Fruit fly (Drosophila melanogaster) whole organism, embryonic: Measurements from ENCODE around the gene Smvt.
A peak's percentile ranks its signal among the peaks of the same experiment; 100 is the strongest.

Experiments
- Antp ChIP-seq: fragments of 200-800 bp; sonication (Bioruptor generic); optimal IDR thresholded peaks from 3 replicates; lab custom pipeline; 2016; ENCODE audit warnings: missing biosample characterization, missing genetic modification characterization
- Bdp1 ChIP-seq: fragments of 200-800 bp; sonication (Bioruptor generic); optimal IDR thresholded peaks from 3 replicates; lab custom pipeline; 2016; ENCODE audit warnings: missing biosample characterization, missing genetic modification characterization
- CG10654 ChIP-seq: fragments of 200-800 bp; sonication (Bioruptor generic); optimal IDR thresholded peaks from 2 replicates; lab custom pipeline; 2016; ENCODE audit warnings: missing biosample characterization, missing genetic modification characterization
- CG11456 ChIP-seq: fragments of 200-800 bp; sonication (Bioruptor generic); IDR thresholded peaks from 3 replicates; pipeline ENCODE4 v1.3.6; 2022; ENCODE audit warnings: missing biosample characterization, missing genetic modification characterization
- CG11695 ChIP-seq: fragments of 200-800 bp; sonication (Bioruptor generic); IDR thresholded peaks from 3 replicates; pipeline ENCODE4 v1.3.6; 2022; ENCODE audit warnings: missing biosample characterization, missing genetic modification characterization
- CG11696 ChIP-seq: fragments of 200-800 bp; sonication (Bioruptor generic); IDR thresholded peaks from 2 replicates; pipeline ENCODE4 v1.3.6; 2022; ENCODE audit warnings: missing biosample characterization, missing genetic modification characterization
- CG12071 ChIP-seq: fragments of 200-800 bp; sonication (Bioruptor generic); optimal IDR thresholded peaks from 3 replicates; lab custom pipeline; 2018; ENCODE audit warnings: missing biosample characterization, mild to moderate bottlenecking, missing genetic modification characterization
- CG12659 ChIP-seq: fragments of 200-800 bp; sonication (Bioruptor generic); optimal IDR thresholded peaks from 3 replicates; lab custom pipeline; 2017; ENCODE audit warnings: mild to moderate bottlenecking, missing biosample characterization, missing genetic modification reagents, missing genetic modification characterization
- CG17328 ChIP-seq: fragments of 200-800 bp; sonication (Bioruptor generic); IDR thresholded peaks from 2 replicates; pipeline ENCODE4 v1.3.6; 2022; ENCODE audit warnings: missing biosample characterization, missing genetic modification characterization
- CG17385 ChIP-seq: fragments of 200-800 bp; sonication (Bioruptor generic); optimal IDR thresholded peaks from 3 replicates; lab custom pipeline; 2018; ENCODE audit warnings: missing biosample characterization, mild to moderate bottlenecking, missing genetic modification characterization
- CG17568 ChIP-seq: fragments of 200-800 bp; sonication (Bioruptor generic); optimal IDR thresholded peaks from 2 replicates; lab custom pipeline; 2018; ENCODE audit warnings: missing biosample characterization, mild to moderate bottlenecking, missing genetic modification characterization, moderate library complexity
- CG17802 ChIP-seq: fragments of 200-800 bp; sonication (Bioruptor generic); optimal IDR thresholded peaks from 2 replicates; lab custom pipeline; 2018; ENCODE audit warnings: missing biosample characterization, mild to moderate bottlenecking, missing genetic modification characterization, moderate library complexity
- CG4617 ChIP-seq: fragments of 200-800 bp; sonication (Bioruptor generic); optimal IDR thresholded peaks from 3 replicates; lab custom pipeline; 2016; ENCODE audit warnings: missing biosample characterization, missing genetic modification characterization, borderline replicate concordance
- CG4707 ChIP-seq: fragments of 200-800 bp; sonication (Bioruptor generic); optimal IDR thresholded peaks from 2 replicates; lab custom pipeline; 2018; ENCODE audit warnings: missing biosample characterization, mild to moderate bottlenecking, missing genetic modification characterization, moderate library complexity
- CG5245 ChIP-seq: fragments of 200-800 bp; sonication (Bioruptor generic); optimal IDR thresholded peaks from 3 replicates; lab custom pipeline; 2016; ENCODE audit warnings: missing biosample characterization, missing genetic modification characterization
- CG7357 ChIP-seq: fragments of 200-800 bp; sonication (Bioruptor generic); IDR thresholded peaks from 3 replicates; pipeline ENCODE4 v1.3.6; 2022; ENCODE audit warnings: missing biosample characterization, missing genetic modification characterization
- D ChIP-seq, 2 experiments: fragments of 200-800 bp in 1 of 2; fragments of >200 bp in 1 of 2; sonication (Bioruptor generic) in 1 of 2; optimal IDR thresholded peaks; 2 replicates in 1 of 2; 3 replicates in 1 of 2; lab custom pipeline; 2017; ENCODE audit warnings: mild to moderate bottlenecking in 1 of 2, missing biosample characterization in 1 of 2, missing genetic modification characterization in 1 of 2, missing genetic modification reagents in 1 of 2
- Dref ChIP-seq: fragments of 200-800 bp; sonication (Bioruptor generic); IDR thresholded peaks from 2 replicates; pipeline ENCODE4 v1.3.6; 2022; ENCODE audit warnings: missing biosample characterization, missing genetic modification characterization
- Eip74EF ChIP-seq, 2 experiments: fragments of 200-800 bp in 1 of 2; fragments of >200 bp in 1 of 2; sonication (Bioruptor generic) in 1 of 2; optimal IDR thresholded peaks; 2 replicates each; lab custom pipeline; 2017 to 2019; ENCODE audit warnings: missing biosample characterization in 2 of 2, missing genetic modification characterization in 2 of 2, mild to moderate bottlenecking in 1 of 2, moderate library complexity in 1 of 2
- HHEX ChIP-seq: fragments of 200-800 bp; sonication (Bioruptor generic); optimal IDR thresholded peaks from 3 replicates; lab custom pipeline; 2017; ENCODE audit warnings: missing biosample characterization, mild to moderate bottlenecking, missing genetic modification characterization, missing genetic modification reagents
- Hr51 ChIP-seq, 2 experiments: fragments of 200-800 bp; sonication (Bioruptor generic); optimal IDR thresholded peaks; 2 replicates in 1 of 2; 3 replicates in 1 of 2; lab custom pipeline; 2016 to 2018; ENCODE audit warnings: missing biosample characterization in 2 of 2, missing genetic modification characterization in 2 of 2, mild to moderate bottlenecking in 1 of 2, moderate library complexity in 1 of 2
- Jarid2 ChIP-seq: fragments of 200-800 bp; sonication (Bioruptor generic); optimal IDR thresholded peaks from 3 replicates; lab custom pipeline; 2017; ENCODE audit warnings: mild to moderate bottlenecking, missing biosample characterization, missing genetic modification reagents, missing genetic modification characterization
- Med ChIP-seq: fragments of 200-800 bp; sonication (Bioruptor generic); peaks from one replicate; lab custom pipeline; 2016; ENCODE audit warnings: missing biosample characterization, missing genetic modification characterization, mild to moderate bottlenecking, inconsistent platforms, moderate library complexity
- NC2β ChIP-seq: fragments of 200-800 bp; sonication (Bioruptor generic); optimal IDR thresholded peaks from 2 replicates; lab custom pipeline; 2016; ENCODE audit warnings: missing biosample characterization, missing genetic modification characterization
- Nf-YB ChIP-seq: fragments of 200-800 bp; sonication (Bioruptor generic); optimal IDR thresholded peaks from 3 replicates; lab custom pipeline; 2019; ENCODE audit warnings: missing biosample characterization, mild to moderate bottlenecking, missing genetic modification characterization, moderate library complexity
- Ravus ChIP-seq: fragments of 200-800 bp; sonication (Bioruptor generic); IDR thresholded peaks from 2 replicates; pipeline ENCODE4 v1.3.6; 2022; ENCODE audit warnings: missing biosample characterization, missing genetic modification characterization
- Sry-δ ChIP-seq: fragments of 200-800 bp; sonication (Bioruptor generic); optimal IDR thresholded peaks from 2 replicates; lab custom pipeline; 2016; ENCODE audit warnings: missing biosample characterization, missing genetic modification characterization
- Taf1 ChIP-seq: fragments of 200-800 bp; sonication (Bioruptor generic); IDR thresholded peaks from 2 replicates; pipeline ENCODE4 v1.3.6; 2022; ENCODE audit warnings: missing biosample characterization, missing genetic modification characterization
- ap ChIP-seq: fragments of 200-800 bp; sonication (Bioruptor generic); IDR thresholded peaks from 2 replicates; pipeline ENCODE4 v1.3.6; 2022; ENCODE audit warnings: missing biosample characterization, missing genetic modification characterization
- ato ChIP-seq: fragments of 200-800 bp; sonication (Bioruptor generic); IDR thresholded peaks from 2 replicates; pipeline ENCODE4 v1.3.6; 2022; ENCODE audit warnings: missing biosample characterization, missing genetic modification characterization; ENCODE audit not compliant: partially characterized antibody
- caup ChIP-seq: fragments of 200-800 bp; sonication (Bioruptor generic); optimal IDR thresholded peaks from 3 replicates; lab custom pipeline; 2017; ENCODE audit warnings: missing biosample characterization, mild to moderate bottlenecking, missing genetic modification characterization, moderate library complexity; ENCODE audit not compliant: severe bottlenecking
- cg ChIP-seq: fragments of 200-800 bp; sonication (Bioruptor generic); optimal IDR thresholded peaks from 3 replicates; lab custom pipeline; 2019; ENCODE audit warnings: missing biosample characterization, mild to moderate bottlenecking, missing genetic modification characterization, moderate library complexity
- cwo ChIP-seq: fragments of 200-800 bp; sonication (Bioruptor generic); optimal IDR thresholded peaks from 3 replicates; lab custom pipeline; 2017; ENCODE audit warnings: missing biosample characterization, missing genetic modification characterization, mild to moderate bottlenecking, moderate library complexity, missing genetic modification reagents
- dati ChIP-seq: fragments of 200-800 bp; sonication (Bioruptor generic); IDR thresholded peaks from 2 replicates; pipeline ENCODE4 v1.3.6; 2022; ENCODE audit warnings: missing biosample characterization, missing genetic modification characterization
- hth ChIP-seq: fragments of >200 bp; optimal IDR thresholded peaks from 2 replicates; lab custom pipeline; 2017; ENCODE audit warnings: inconsistent platforms
- jumu ChIP-seq: fragments of 200-800 bp; sonication (Bioruptor generic); optimal IDR thresholded peaks from 3 replicates; lab custom pipeline; 2016; ENCODE audit warnings: missing biosample characterization, missing genetic modification characterization
- lbe ChIP-seq: fragments of 200-800 bp; sonication (Bioruptor generic); optimal IDR thresholded peaks from 2 replicates; lab custom pipeline; 2016; ENCODE audit warnings: missing biosample characterization, mild to moderate bottlenecking, missing genetic modification characterization
- nerfin-1 ChIP-seq: fragments of 200-800 bp; sonication (Bioruptor generic); optimal IDR thresholded peaks from 3 replicates; lab custom pipeline; 2019; ENCODE audit warnings: missing biosample characterization, mild to moderate bottlenecking, missing genetic modification characterization, moderate library complexity
- pan ChIP-seq, 4 experiments: fragments of >200 bp in 3 of 4; fragments of 200-800 bp in 1 of 4; sonication (Bioruptor generic) in 1 of 4; optimal IDR thresholded peaks in 3 of 4; IDR thresholded peaks in 1 of 4; 2 replicates each; pipeline versions ENCODE4 v1.3.6 to Lab custom; 2017 to 2022; ENCODE audit warnings: missing biosample characterization in 2 of 4, missing genetic modification characterization in 2 of 4, mixed read lengths in 1 of 4
- pfk ChIP-seq: fragments of 200-800 bp; sonication (Bioruptor generic); optimal IDR thresholded peaks from 2 replicates; lab custom pipeline; 2018; ENCODE audit warnings: missing biosample characterization, mild to moderate bottlenecking, missing genetic modification characterization, moderate library complexity
- pnt ChIP-seq: fragments of 200-800 bp; sonication (Bioruptor generic); optimal IDR thresholded peaks from 3 replicates; lab custom pipeline; 2016; ENCODE audit warnings: missing biosample characterization, missing genetic modification characterization
- sd ChIP-seq: fragments of 200-800 bp; sonication (Bioruptor generic); optimal IDR thresholded peaks from 3 replicates; lab custom pipeline; 2018; ENCODE audit warnings: missing biosample characterization, mild to moderate bottlenecking, missing genetic modification characterization, moderate library complexity
- slbo ChIP-seq: fragments of 200-800 bp; sonication (Bioruptor generic); IDR thresholded peaks from 2 replicates; pipeline ENCODE4 v1.3.6; 2022; ENCODE audit warnings: missing biosample characterization, missing genetic modification characterization
- tin ChIP-seq: fragments of 200-800 bp; sonication (Bioruptor generic); optimal IDR thresholded peaks from 3 replicates; lab custom pipeline; 2016; ENCODE audit warnings: missing biosample characterization, missing genetic modification characterization
- trem ChIP-seq: fragments of 200-800 bp; optimal IDR thresholded peaks from 3 replicates; lab custom pipeline; 2019; ENCODE audit warnings: missing biosample characterization, mild to moderate bottlenecking, missing genetic modification characterization, moderate library complexity
- vvl ChIP-seq: fragments of 200-800 bp; sonication (Bioruptor generic); IDR thresholded peaks from 2 replicates; pipeline ENCODE4 v1.3.6; 2022; ENCODE audit warnings: missing biosample characterization, missing genetic modification characterization
- wek ChIP-seq: fragments of 200-800 bp; sonication (Bioruptor generic); optimal IDR thresholded peaks from 3 replicates; lab custom pipeline; 2018; ENCODE audit warnings: missing biosample characterization, mild to moderate bottlenecking, missing genetic modification characterization, moderate library complexity

Smvt gene

dm6 chr3R:31748093-31748996 lies 13.0 kb downstream of the Smvt start (continued):
- TF ChIP-seq caup (peak; percentile 9), CG17328 (GFP tag; lab: Robert Waterston, UW) (no peak), jumu (no peak), Ravus (GFP tag; lab: Robert Waterston, UW) (no peak), Jarid2 (GFP tag; lab: Kevin White, UChicago) (no peak), CG17802 (tag; lab: Kevin White, UChicago) (no peak), Nf-YB (GFP tag; lab: Kevin White, UChicago) (no peak), Dref (GFP tag; lab: Robert Waterston, UW) (no peak), slbo (no peak), Eip74EF (GFP tag; optimal IDR thresholded peaks at IDR 0.05; lab: Kevin White, UChicago) (no peak), CG4617 (GFP tag; lab: Kevin White, UChicago) (no peak), lbe (peak; percentile 6), CG11696 (no peak), Hr51 (GFP tag; optimal IDR thresholded peaks at IDR 0.05; lab: Kevin White, UChicago) (no peak), nerfin-1 (tag; lab: Kevin White, UChicago) (peak; percentile 74), wek (GFP tag; lab: Kevin White, UChicago) (no peak), dati (GFP tag; lab: Robert Waterston, UW) (no peak), sd (peak; percentile 92), Taf1 (GFP tag; lab: Robert Waterston, UW) (no peak), pan (optimal IDR thresholded peaks at IDR 0.05; lab: Kevin White, UChicago) (no peak), pan (GFP tag; optimal IDR thresholded peaks at IDR 0.05 in 1 of 2, IDR thresholded peaks at IDR 0.05 in 1 of 2) (no peak), Bdp1 (no peak), ap (no peak), cg (peak; percentile 96), Sry-δ (no peak), CG10654 (GFP tag; lab: Kevin White, UChicago) (no peak), D (optimal IDR thresholded peaks at IDR 0.05; lab: Kevin White, UChicago) (peak; percentile 34), D (GFP tag; optimal IDR thresholded peaks at IDR 0.05; lab: Kevin White, UChicago) (no peak), pnt (GFP tag; lab: Kevin White, UChicago) (no peak), CG12071 (GFP tag; lab: Kevin White, UChicago) (peak; percentile 29), cwo (peak; percentile 59), Antp (GFP tag; lab: Kevin White, UChicago) (peak; percentile 9), pfk (peak; percentile 42), Med (GFP tag; lab: Kevin White, UChicago) (peak; percentile 60), CG11695 (no peak), trem (tag; lab: Kevin White, UChicago) (peak; percentile 8), CG5245 (GFP tag; lab: Kevin White, UChicago) (no peak), HHEX (GFP tag; lab: Kevin White, UChicago) (no peak), tin (GFP tag; lab: Kevin White, UChicago) (no peak), CG7357 (GFP tag; lab: Robert Waterston, UW) (0 out of 3 replicates have a peak, but pooled peaks have one; percentile 3), ato (GFP tag; lab: Robert Waterston, UW) (no peak), NC2β (GFP tag; lab: Kevin White, UChicago) (no peak), CG11456 (GFP tag; lab: Robert Waterston, UW) (no peak), CG17568 (GFP tag; lab: Kevin White, UChicago) (peak; percentile 20), CG17385 (GFP tag; lab: Kevin White, UChicago) (peak; percentile 98), CG12659 (GFP tag; lab: Kevin White, UChicago) (no peak), CG4707 (GFP tag; lab: Kevin White, UChicago) (no peak), vvl (GFP tag; lab: Robert Waterston, UW) (no peak), hth (lab: Kevin White, UChicago) (no peak)
